Worm (Caenorhabditis elegans): ENCODE measurements around the gene F46C8.1.

F46C8.1 gene

ce11 chrX:7550452-7550851 lies 2.2 kb downstream of the F46C8.1 start:
- TF ChIP-seq ama-1 (optimal IDR thresholded peaks at IDR 0.05) = no peak
- TF ChIP-seq elt-1 (tag; optimal IDR thresholded peaks at IDR 0.05) = no peak
- TF ChIP-seq nhr-11 (tag; optimal IDR thresholded peaks at IDR 0.05) = no peak
- no peak for TF ChIP-seq fos-1 (tag; optimal IDR thresholded peaks at IDR 0.05)
- no peak for TF ChIP-seq blmp-1 (tag; optimal IDR thresholded peaks at IDR 0.05; ENCODE audit: insufficient read depth)
- no peak for TF ChIP-seq unc-55 (GFP tag; optimal IDR thresholded peaks at IDR 0.05)

- TF ChIP-seq blmp-1 (tag; optimal IDR thresholded peaks at IDR 0.05; ENCODE audit: insufficient read depth) = peak; percentile 77
- no peak for TF ChIP-seq nhr-77 (tag; optimal IDR thresholded peaks at IDR 0.05)
Measured at ce11 chrX:7553331-7553730, 5.1 kb downstream of the F46C8.1 start.

ce11 chrX:7554326-7554725 lies 6.1 kb downstream of the F46C8.1 start, which contains the start of gene F46C8.8:
Gene F46C8.8, minus strand, starts transcription at chrX:7554426.
- TF ChIP-seq skn-1 (tag; optimal IDR thresholded peaks at IDR 0.05) (no peak), sma-3 (GFP tag; optimal IDR thresholded peaks at IDR 0.05) (no peak), egl-27 (tag; optimal IDR thresholded peaks at IDR 0.05) (no peak), nhr-237 (tag; optimal IDR thresholded peaks at IDR 0.05) (no peak), nhr-77 (tag; optimal IDR thresholded peaks at IDR 0.05) (no peak), unc-39 (tag; optimal IDR thresholded peaks at IDR 0.05) (no peak), nhr-12 (tag; optimal IDR thresholded peaks at IDR 0.05) (no peak), nhr-6 (tag; optimal IDR thresholded peaks at IDR 0.05) (no peak), F13H6.1 (tag; optimal IDR thresholded peaks at IDR 0.05) (no peak), peb-1 (tag; optimal IDR thresholded peaks at IDR 0.05) (no peak), unc-62 (GFP tag; optimal IDR thresholded peaks at IDR 0.05) (no peak)

ce11 chrX:7558928-7559455 lies 10.7 kb downstream of the F46C8.1 start, which contains the start of the genes PDB1.1 and F08C6.5:
Gene PDB1.1, minus strand, starts transcription at chrX:7559085.
Gene F08C6.5, plus strand, starts transcription at chrX:7559405.
- TF ChIP-seq lin-39 (tag; optimal IDR thresholded peaks at IDR 0.05) (no peak), lin-11 (tag; optimal IDR thresholded peaks at IDR 0.05) (no peak), crh-2 (tag; optimal IDR thresholded peaks at IDR 0.05) (peak; percentile 11), fos-1 (tag; optimal IDR thresholded peaks at IDR 0.05) (peak; percentile 72), ceh-82 (tag; optimal IDR thresholded peaks at IDR 0.05) (no peak)

ce11 chrX:7561972-7562371 lies 13.7 kb downstream of the F46C8.1 start:
- TF ChIP-seq C34F6.9 (tag; optimal IDR thresholded peaks at IDR 0.05) (no peak), ama-1 (optimal IDR thresholded peaks at IDR 0.05) (no peak), nhr-237 (tag; optimal IDR thresholded peaks at IDR 0.05) (no peak), peb-1 (tag; optimal IDR thresholded peaks at IDR 0.05) (no peak), nhr-6 (tag; optimal IDR thresholded peaks at IDR 0.05) (no peak), ztf-1 (GFP tag; conservative IDR thresholded peaks at IDR 0.05) (no peak), zag-1 (tag; optimal IDR thresholded peaks at IDR 0.05) (no peak), ceh-82 (tag; optimal IDR thresholded peaks at IDR 0.05) (no peak), aly-2 (tag; optimal IDR thresholded peaks at IDR 0.05) (no peak), nhr-11 (tag; optimal IDR thresholded peaks at IDR 0.05) (no peak), fos-1 (tag; optimal IDR thresholded peaks at IDR 0.05) (no peak), nhr-23 (tag; optimal IDR thresholded peaks at IDR 0.05) (no peak), nhr-77 (tag; optimal IDR thresholded peaks at IDR 0.05) (no peak), mbf-1 (tag; optimal IDR thresholded peaks at IDR 0.05) (no peak), R02D3.7 (tag; optimal IDR thresholded peaks at IDR 0.05) (no peak), skn-1 (tag; optimal IDR thresholded peaks at IDR 0.05) (no peak)

ce11 chrX:7562625-7563024 lies 14.4 kb downstream of the F46C8.1 start, which contains the start of gene sto-1:
Gene sto-1, plus strand, starts transcription at chrX:7562824.
- no peak for TF ChIP-seq ceh-16 (tag; optimal IDR thresholded peaks at IDR 0.05)
- no peak for TF ChIP-seq F13H6.1 (tag; optimal IDR thresholded peaks at IDR 0.05)
- no peak for TF ChIP-seq nhr-129 (tag; optimal IDR thresholded peaks at IDR 0.05)
- TF ChIP-seq elt-3 (tag; optimal IDR thresholded peaks at IDR 0.05) = no peak
- TF ChIP-seq mdl-1 (tag; optimal IDR thresholded peaks at IDR 0.05) = no peak
- TF ChIP-seq ztf-4 (tag; optimal IDR thresholded peaks at IDR 0.05) = no peak
- no peak for TF ChIP-seq nhr-21 (tag; optimal IDR thresholded peaks at IDR 0.05)
- TF ChIP-seq zag-1 (tag; optimal IDR thresholded peaks at IDR 0.05) = no peak
- TF ChIP-seq C34F6.9 (tag; optimal IDR thresholded peaks at IDR 0.05) = no peak

Measured in whole organism, L2 larva.